Worm (Caenorhabditis elegans) whole organism, young adult: ENCODE data around the gene lap-1.

Source experiments
- B0035.1 ChIP-seq: sonication (generic microtip); optimal IDR thresholded peaks from 2 replicates; lab custom pipeline; 2016; ENCODE audit warnings: missing genetic modification characterization, mild to moderate bottlenecking, missing compliant biosample characterization, missing genotype, missing genetic modification reagents
- F23B12.7 ChIP-seq: sonication (generic microtip); optimal IDR thresholded peaks from 2 replicates; lab custom pipeline; 2017; ENCODE audit warnings: missing genetic modification characterization, mild to moderate bottlenecking, missing compliant biosample characterization, antibody characterized with exemption, moderate library complexity; ENCODE audit not compliant: insufficient read depth
- F49E8.2 ChIP-seq: sonication (generic microtip); optimal IDR thresholded peaks from 3 replicates; lab custom pipeline; 2017; ENCODE audit warnings: missing genetic modification characterization, mild to moderate bottlenecking, missing compliant biosample characterization, antibody characterized with exemption, moderate library complexity; ENCODE audit not compliant: insufficient read depth
- F52B5.7 ChIP-seq: sonication (generic microtip); optimal IDR thresholded peaks from 2 replicates; lab custom pipeline; 2016; ENCODE audit warnings: mild to moderate bottlenecking, missing genetic modification characterization, missing compliant biosample characterization
- F55B11.4 ChIP-seq: sonication (generic microtip); optimal IDR thresholded peaks from 2 replicates; lab custom pipeline; 2016; ENCODE audit warnings: missing compliant biosample characterization, missing genetic modification characterization, borderline replicate concordance; ENCODE audit not compliant: insufficient read depth
- K11D2.4 ChIP-seq: fragments of 200-800 bp; sonication (Bioruptor generic); IDR thresholded peaks from 2 replicates; pipeline ENCODE4 v1.3.6; 2022; ENCODE audit warnings: missing genetic modification reagents, missing genetic modification characterization, missing compliant biosample characterization
- T07F8.4 ChIP-seq: sonication (generic microtip); optimal IDR thresholded peaks from 2 replicates; lab custom pipeline; 2016; ENCODE audit warnings: mild to moderate bottlenecking, missing genetic modification characterization, moderate library complexity, missing compliant biosample characterization
- Y53G8AR.9 ChIP-seq: fragments of 200-800 bp; sonication (Bioruptor generic); conservative IDR thresholded peaks from 2 replicates; pipeline ENCODE4 v1.3.6; 2022; ENCODE audit warnings: missing genetic modification reagents, missing genetic modification characterization, missing compliant biosample characterization
- Y56A3A.18 ChIP-seq: fragments of 200-800 bp; sonication (Bioruptor generic); IDR thresholded peaks from 2 replicates; pipeline ENCODE4 v1.3.6; 2022; ENCODE audit warnings: missing genetic modification reagents, missing genetic modification characterization, missing compliant biosample characterization
- akir-1 ChIP-seq: fragments of 200-800 bp; sonication (Bioruptor generic); optimal IDR thresholded peaks from 2 replicates; lab custom pipeline; 2018; ENCODE audit warnings: mild to moderate bottlenecking, missing genetic modification characterization, moderate library complexity, missing compliant biosample characterization
- ama-1 ChIP-seq, 3 experiments: fragments of 150-350 bp in 1 of 3; sonication (generic microtip) in 2 of 3; optimal IDR thresholded peaks; 2 replicates each; lab custom pipeline; 2014 to 2018; ENCODE audit warnings: missing biosample characterization in 2 of 3, missing genetic modification characterization in 2 of 3, missing genetic modification reagents in 2 of 3
- athp-1 ChIP-seq: sonication (generic microtip); optimal IDR thresholded peaks from 2 replicates; lab custom pipeline; 2017; ENCODE audit warnings: mild to moderate bottlenecking, missing genetic modification characterization, missing compliant biosample characterization
- attf-6 ChIP-seq: fragments of 200-800 bp; sonication (Bioruptor generic); IDR thresholded peaks from 2 replicates; pipeline ENCODE4 v1.3.6; 2022; ENCODE audit warnings: missing genetic modification reagents, missing genetic modification characterization, missing compliant biosample characterization
- bed-1 ChIP-seq: fragments of 200-800 bp; sonication (Bioruptor generic); IDR thresholded peaks from 2 replicates; pipeline ENCODE4 v1.3.6; 2022; ENCODE audit warnings: missing genetic modification reagents, missing genetic modification characterization, missing compliant biosample characterization
- efl-1 ChIP-seq: fragments of 150-350 bp; optimal IDR thresholded peaks from 2 replicates; lab custom pipeline; 2014; ENCODE audit warnings: missing biosample characterization, missing genetic modification reagents, missing genetic modification characterization
- egl-44 ChIP-seq: fragments of 200-800 bp; sonication (Bioruptor generic); IDR thresholded peaks from 2 replicates; pipeline ENCODE4 v1.3.6; 2022; ENCODE audit warnings: missing genetic modification reagents, missing genetic modification characterization, missing compliant biosample characterization
- ets-4 ChIP-seq: fragments of 200-800 bp; sonication (Bioruptor generic); optimal IDR thresholded peaks from 2 replicates; lab custom pipeline; 2018; ENCODE audit warnings: mild to moderate bottlenecking, missing genetic modification characterization, missing compliant biosample characterization
- gei-17 ChIP-seq: fragments of 200-800 bp; sonication (Bioruptor generic); optimal IDR thresholded peaks from 2 replicates; lab custom pipeline; 2018; ENCODE audit warnings: mild to moderate bottlenecking, missing genetic modification characterization, missing compliant biosample characterization
- hmg-1.2 ChIP-seq: fragments of 200-800 bp; sonication (Bioruptor generic); IDR thresholded peaks from 2 replicates; pipeline ENCODE4 v1.3.6; 2022; ENCODE audit warnings: missing genetic modification reagents, missing genetic modification characterization, missing compliant biosample characterization
- hsf-1 ChIP-seq: fragments of 200-800 bp; sonication (Bioruptor generic); IDR thresholded peaks from 2 replicates; pipeline ENCODE4 v1.3.6; 2022; ENCODE audit warnings: missing genetic modification reagents, missing genetic modification characterization, missing compliant biosample characterization
- lin-54 ChIP-seq: fragments of 200-800 bp; sonication (Bioruptor generic); optimal IDR thresholded peaks from 2 replicates; lab custom pipeline; 2018; ENCODE audit warnings: mild to moderate bottlenecking, missing genetic modification characterization, missing compliant biosample characterization
- lir-1 ChIP-seq: fragments of 200-800 bp; sonication (Bioruptor generic); conservative IDR thresholded peaks from 2 replicates; pipeline ENCODE4 v1.3.6; 2022; ENCODE audit warnings: missing genetic modification reagents, missing genetic modification characterization, missing compliant biosample characterization
- lsy-27 ChIP-seq: sonication (generic microtip); optimal IDR thresholded peaks from 2 replicates; lab custom pipeline; 2017; ENCODE audit warnings: missing genetic modification characterization, mild to moderate bottlenecking, missing compliant biosample characterization, antibody characterized with exemption, missing genotype, borderline replicate concordance; ENCODE audit not compliant: insufficient read depth
- madf-6 ChIP-seq: fragments of 200-800 bp; sonication (Bioruptor generic); IDR thresholded peaks from 2 replicates; pipeline ENCODE4 v1.3.6; 2022; ENCODE audit warnings: missing genetic modification reagents, missing genetic modification characterization, missing compliant biosample characterization
- mxl-1 ChIP-seq: sonication (generic microtip); optimal IDR thresholded peaks from 2 replicates; lab custom pipeline; 2016; ENCODE audit warnings: missing genetic modification characterization, missing compliant biosample characterization
- nfya-2 ChIP-seq: fragments of 200-800 bp; sonication (Bioruptor generic); IDR thresholded peaks from 2 replicates; pipeline ENCODE4 v1.3.6; 2022; ENCODE audit warnings: missing genetic modification reagents, missing genetic modification characterization, missing compliant biosample characterization
- pbrm-1 ChIP-seq: fragments of 200-800 bp; sonication (Bioruptor generic); IDR thresholded peaks from 2 replicates; pipeline ENCODE4 v1.3.6; 2022; ENCODE audit warnings: missing genetic modification reagents, missing genetic modification characterization, missing compliant biosample characterization
- sdz-38 ChIP-seq: sonication (generic microtip); optimal IDR thresholded peaks from 2 replicates; lab custom pipeline; 2016; ENCODE audit warnings: missing genotype, missing genetic modification characterization, missing compliant biosample characterization
- sea-2 ChIP-seq: fragments of 200-800 bp; sonication (Bioruptor generic); IDR thresholded peaks from 2 replicates; pipeline ENCODE4 v1.3.6; 2022; ENCODE audit warnings: missing genetic modification characterization, missing compliant biosample characterization
- snpc-3.4 ChIP-seq: sonication (generic microtip); optimal IDR thresholded peaks from 2 replicates; lab custom pipeline; 2017; ENCODE audit warnings: missing genetic modification characterization, mild to moderate bottlenecking, missing compliant biosample characterization, antibody characterized with exemption, moderate library complexity, missing genotype, missing genetic modification reagents
- somi-1 ChIP-seq: fragments of 200-800 bp; sonication (Bioruptor generic); optimal IDR thresholded peaks from 2 replicates; lab custom pipeline; 2018; ENCODE audit warnings: mild to moderate bottlenecking, missing genetic modification characterization, missing compliant biosample characterization
- xnd-1 ChIP-seq: sonication (generic microtip); optimal IDR thresholded peaks from 2 replicates; lab custom pipeline; 2016; ENCODE audit warnings: missing genotype, missing genetic modification reagents, missing genetic modification characterization, missing compliant biosample characterization
- ztf-3 ChIP-seq: fragments of 200-800 bp; sonication (Bioruptor generic); optimal IDR thresholded peaks from 2 replicates; lab custom pipeline; 2018; ENCODE audit warnings: mild to moderate bottlenecking, missing genetic modification characterization, missing compliant biosample characterization

The lap-1 gene

DNA sequence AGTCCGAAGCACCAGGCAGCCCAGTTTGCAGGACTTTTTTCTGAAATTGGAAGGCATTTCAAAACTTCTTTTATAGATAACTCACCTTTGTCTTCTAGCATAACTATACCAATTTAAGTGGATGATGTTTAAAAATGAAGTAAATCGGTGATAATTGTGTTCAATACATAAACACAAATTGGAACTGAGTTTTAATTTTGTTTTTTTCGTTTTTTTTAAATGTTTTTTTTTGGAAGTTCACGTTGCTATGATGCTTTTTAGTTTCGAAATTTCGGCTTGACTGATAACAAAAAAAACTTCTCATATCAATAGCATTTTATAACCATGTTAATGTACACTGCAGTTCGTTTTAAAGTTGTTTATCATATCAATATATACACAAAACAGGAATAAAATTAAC lies 12.2 kb downstream of the lap-1 start, which contains the start of gene ZK353.4 (continued):
- no peak for TF ChIP-seq akir-1 (GFP tag; lab: Kevin White, UChicago)
- no peak for TF ChIP-seq egl-44 (GFP tag; lab: Robert Waterston, UW)
- TF ChIP-seq mxl-1 (tag; lab: Kevin White, UChicago), result no peak
- no peak for TF ChIP-seq bed-1 (GFP tag; lab: Robert Waterston, UW)
- TF ChIP-seq, all 124 proteins: peak for 0

ce11 chrIII:8380645-8381044 lies 21.1 kb downstream of the lap-1 start, which contains the start of gene R05D3.12:
TSS of gene R05D3.12 (plus strand) at chrIII:8380945.
- TF ChIP-seq athp-1 (no peak), madf-6 (peak; percentile 27; the same call in 1 of the 2 replicates), Y53G8AR.9 (GFP tag; lab: Robert Waterston, UW) (0 out of 2 replicates have a peak, but pooled peaks have one; percentile 16), efl-1 (GFP tag; lab: Kevin White, UChicago) (no peak)

- TF ChIP-seq F49E8.2 (tag; lab: Kevin White, UChicago) (no peak), snpc-3.4 (no peak), somi-1 (no peak), hmg-1.2 (GFP tag; lab: Robert Waterston, UW) (peak; percentile 16; the same call in 1 of the 2 replicates), efl-1 (GFP tag; lab: Kevin White, UChicago) (no peak), ama-1 (optimal IDR thresholded peaks at IDR 0.05; lab: Kevin White, UChicago) (no peak), ama-1 (GFP tag; optimal IDR thresholded peaks at IDR 0.05; lab: Kevin White, UChicago) (peak in 1 of 2 experiments; percentile 38), lir-1 (no peak), xnd-1 (tag; lab: Kevin White, UChicago) (no peak)
- TF ChIP-seq, all 124 proteins: peak for 2
These were observed 26.7 kb downstream of the lap-1 start, which contains the start of gene met-2 for ce11 chrIII:8375000-8375399. TSS of gene met-2 (plus strand) at chrIII:8375300.

DNA sequence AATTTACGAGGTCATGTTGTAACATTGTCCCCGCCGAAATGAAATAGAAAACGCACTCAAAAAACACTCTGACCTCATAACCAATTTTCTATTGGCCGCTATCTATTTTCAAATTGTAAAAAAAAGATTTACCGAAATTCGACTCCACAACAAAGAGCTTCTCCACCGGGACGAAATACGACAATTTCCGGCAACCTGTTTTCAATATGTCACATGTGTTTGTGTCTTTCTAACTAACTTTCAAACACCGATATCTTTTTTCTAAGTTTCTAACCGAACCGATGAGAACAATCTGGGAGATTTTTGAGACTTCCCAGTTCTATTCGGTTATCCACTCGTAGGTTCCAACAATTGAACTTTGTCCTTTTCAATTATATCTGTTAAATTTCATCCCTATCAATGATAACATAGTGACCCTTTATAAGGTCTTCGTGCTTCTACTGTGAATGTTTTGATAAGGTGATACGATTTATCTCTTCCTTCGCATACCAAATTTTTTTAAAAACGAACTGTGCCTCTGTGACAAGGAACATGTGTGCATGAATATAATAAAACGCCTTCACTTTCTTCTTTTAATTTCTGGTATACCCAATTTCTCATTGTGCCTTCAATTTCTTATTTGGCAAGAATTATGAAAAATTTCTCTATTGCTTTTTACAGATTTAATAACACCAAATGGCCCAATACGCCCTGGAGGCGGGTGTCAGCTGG lies 30.0 kb downstream of the lap-1 start, which contains the start of gene lmbr-1:
TSS of gene lmbr-1 (plus strand) at position 661 of the 711 bp plus-strand sequence.
- no peak for TF ChIP-seq Y56A3A.18 (GFP tag; lab: Robert Waterston, UW)
- TF ChIP-seq sdz-38 (tag; lab: Kevin White, UChicago), result no peak
- no peak for TF ChIP-seq F55B11.4 (tag; lab: Kevin White, UChicago)
- no peak for TF ChIP-seq hsf-1 (GFP tag; lab: Robert Waterston, UW)
- TF ChIP-seq B0035.1, result no peak
- TF ChIP-seq attf-6, result no peak
- TF ChIP-seq nfya-2 (GFP tag; lab: Robert Waterston, UW), result no peak
- no peak for TF ChIP-seq ets-4
- no peak for TF ChIP-seq lsy-27 (tag; lab: Kevin White, UChicago)
- TF ChIP-seq F23B12.7, result no peak
- no peak for TF ChIP-seq xnd-1 (tag; lab: Kevin White, UChicago)
- no peak for TF ChIP-seq gei-17
- no peak for TF ChIP-seq lin-54 (GFP tag; lab: Kevin White, UChicago)
- no peak for TF ChIP-seq ztf-3 (GFP tag; lab: Kevin White, UChicago)
- TF ChIP-seq T07F8.4, result no peak
- TF ChIP-seq K11D2.4 (GFP tag; lab: Robert Waterston, UW), result no peak
- TF ChIP-seq sea-2 (GFP tag; lab: Robert Waterston, UW), result no peak
- no peak for TF ChIP-seq pbrm-1 (GFP tag; lab: Robert Waterston, UW)
- no peak for TF ChIP-seq F52B5.7 (tag; lab: Kevin White, UChicago)
- TF ChIP-seq, all 124 proteins: peak for 0
